Fruit fly (Drosophila melanogaster) S2 (cell line): ENCODE data around the gene CG14419.

Experiments used
- CG8478 ChIP-seq: fragments of >200 bp; optimal IDR thresholded peaks from 2 replicates; lab custom pipeline; 2018
- CTCF ChIP-seq, 2 experiments: fragments of >200 bp; optimal IDR thresholded peaks; 2 replicates each; lab custom pipeline; 2018

DNA sequence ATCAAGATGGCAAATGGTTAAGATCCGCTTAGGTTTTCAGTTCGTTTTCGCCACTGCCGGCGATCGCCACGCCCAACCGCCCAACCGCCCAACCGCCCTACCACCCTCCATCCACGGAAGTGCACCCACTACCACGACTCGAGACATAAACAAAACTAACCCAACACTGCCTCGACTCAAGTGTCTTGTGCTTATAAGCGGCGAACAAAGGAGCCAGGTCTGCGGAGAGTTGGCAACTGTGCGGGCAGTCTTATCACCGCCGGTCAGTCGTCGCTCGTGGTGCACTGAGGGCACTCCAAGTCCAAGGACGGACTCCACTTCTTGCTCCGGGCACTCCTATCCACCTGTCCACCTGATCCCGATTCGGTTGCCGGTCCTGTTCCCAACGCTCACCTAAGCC is 4.8 kb upstream of the CG14419 start, which contains the start of gene CG3526:
- TF ChIP-seq CG8478 (lab: Kevin White, UChicago) (no peak), CTCF (optimal IDR thresholded peaks at IDR 0.05; lab: Kevin White, UChicago) (no peak)
